Fruit fly (Drosophila melanogaster) whole organism, embryonic: ENCODE results near the gene CG5021.

ENCODE experiments used
- Abd-B ChIP-seq: fragments of 200-800 bp; sonication (Bioruptor generic); optimal IDR thresholded peaks from 2 replicates; lab custom pipeline; 2018; ENCODE audit warnings: missing biosample characterization, mild to moderate bottlenecking, missing genetic modification characterization, moderate library complexity
- Atf6 ChIP-seq: fragments of 200-800 bp; sonication (Bioruptor generic); IDR thresholded peaks from 2 replicates; pipeline ENCODE4 v1.3.6; 2022; ENCODE audit warnings: missing biosample characterization, missing genetic modification characterization
- BEAF-32 ChIP-seq: fragments of 200-800 bp; sonication (Bioruptor generic); optimal IDR thresholded peaks from 3 replicates; lab custom pipeline; 2017; ENCODE audit warnings: missing biosample characterization, missing genetic modification characterization, mild to moderate bottlenecking, moderate library complexity, missing genetic modification reagents
- CG10209 ChIP-seq: fragments of 200-800 bp; sonication (Bioruptor generic); optimal IDR thresholded peaks from 3 replicates; lab custom pipeline; 2017; ENCODE audit warnings: missing biosample characterization, mild to moderate bottlenecking, missing genetic modification characterization, missing genetic modification reagents
- CG11398 ChIP-seq: fragments of 200-800 bp; sonication (Bioruptor generic); optimal IDR thresholded peaks from 2 replicates; lab custom pipeline; 2016; ENCODE audit warnings: missing biosample characterization, missing genetic modification characterization
- CG11696 ChIP-seq: fragments of 200-800 bp; sonication (Bioruptor generic); IDR thresholded peaks from 2 replicates; pipeline ENCODE4 v1.3.6; 2022; ENCODE audit warnings: missing biosample characterization, missing genetic modification characterization
- CG11723 ChIP-seq: fragments of 200-800 bp; sonication (Bioruptor generic); optimal IDR thresholded peaks from 2 replicates; lab custom pipeline; 2017; ENCODE audit warnings: missing biosample characterization, mild to moderate bottlenecking, missing genetic modification characterization
- CG12104 ChIP-seq: fragments of 200-800 bp; sonication (Bioruptor generic); optimal IDR thresholded peaks from 3 replicates; lab custom pipeline; 2016; ENCODE audit warnings: missing biosample characterization, missing genetic modification characterization
- CG12744 ChIP-seq: fragments of 200-800 bp; sonication (Bioruptor generic); optimal IDR thresholded peaks from 2 replicates; lab custom pipeline; 2016; ENCODE audit warnings: missing biosample characterization, missing genetic modification characterization
- CG14860 ChIP-seq: fragments of 200-800 bp; sonication (Bioruptor generic); IDR thresholded peaks from 3 replicates; pipeline ENCODE4 v1.3.6; 2022; ENCODE audit warnings: missing biosample characterization, missing genetic modification characterization; ENCODE audit not compliant: partially characterized antibody
- CG15073 ChIP-seq: fragments of 200-800 bp; sonication (Bioruptor generic); optimal IDR thresholded peaks from 2 replicates; lab custom pipeline; 2016; ENCODE audit warnings: missing biosample characterization, missing genetic modification characterization
- CG18476 ChIP-seq: fragments of 200-800 bp; sonication (Bioruptor generic); optimal IDR thresholded peaks from 2 replicates; lab custom pipeline; 2016; ENCODE audit warnings: missing biosample characterization, mild to moderate bottlenecking, missing genetic modification characterization
- CG3281 ChIP-seq: fragments of 200-800 bp; sonication (Bioruptor generic); optimal IDR thresholded peaks from 3 replicates; lab custom pipeline; 2017; ENCODE audit warnings: missing biosample characterization, mild to moderate bottlenecking, missing genetic modification characterization
- CG34376 ChIP-seq: fragments of 200-800 bp; sonication (Bioruptor generic); optimal IDR thresholded peaks from 2 replicates; lab custom pipeline; 2018; ENCODE audit warnings: missing biosample characterization, mild to moderate bottlenecking, missing genetic modification characterization
- CG4360 ChIP-seq: fragments of 200-800 bp; sonication (Bioruptor generic); IDR thresholded peaks from 2 replicates; pipeline ENCODE4 v1.3.6; 2022; ENCODE audit warnings: missing biosample characterization, missing genetic modification characterization
- CG4404 ChIP-seq: fragments of 200-800 bp; sonication (Bioruptor generic); IDR thresholded peaks from 2 replicates; pipeline ENCODE4 v1.3.6; 2022; ENCODE audit warnings: missing biosample characterization, missing genetic modification characterization
- CG4854 ChIP-seq: fragments of 200-800 bp; sonication (Bioruptor generic); optimal IDR thresholded peaks from 2 replicates; lab custom pipeline; 2016; ENCODE audit warnings: missing biosample characterization, missing genetic modification characterization, inconsistent platforms
- CG5953 ChIP-seq: fragments of 200-800 bp; sonication (Bioruptor generic); IDR thresholded peaks from 2 replicates; pipeline ENCODE4 v1.3.6; 2022; ENCODE audit warnings: missing biosample characterization, missing genetic modification characterization
- CG6689 ChIP-seq: fragments of 200-800 bp; sonication (Bioruptor generic); IDR thresholded peaks from 2 replicates; pipeline ENCODE4 v1.3.6; 2022; ENCODE audit warnings: missing biosample characterization, missing genetic modification characterization
- CG8359 ChIP-seq: fragments of 200-800 bp; sonication (Bioruptor generic); optimal IDR thresholded peaks from 2 replicates; lab custom pipeline; 2017; ENCODE audit warnings: missing biosample characterization, mild to moderate bottlenecking, missing genetic modification characterization, borderline replicate concordance
- D ChIP-seq, 2 experiments: fragments of 200-800 bp in 1 of 2; fragments of >200 bp in 1 of 2; sonication (Bioruptor generic) in 1 of 2; optimal IDR thresholded peaks; 2 replicates in 1 of 2; 3 replicates in 1 of 2; lab custom pipeline; 2017; ENCODE audit warnings: mild to moderate bottlenecking in 1 of 2, missing biosample characterization in 1 of 2, missing genetic modification characterization in 1 of 2, missing genetic modification reagents in 1 of 2
- D19A ChIP-seq: fragments of 200-800 bp; optimal IDR thresholded peaks from 3 replicates; lab custom pipeline; 2019; ENCODE audit warnings: missing biosample characterization, mild to moderate bottlenecking, missing genetic modification characterization, moderate library complexity
- Doc2 ChIP-seq: fragments of 200-800 bp; sonication (Bioruptor generic); IDR thresholded peaks from 2 replicates; pipeline ENCODE4 v1.3.6; 2022; ENCODE audit warnings: missing biosample characterization, missing genetic modification characterization
- ERR ChIP-seq: fragments of 200-800 bp; sonication (Bioruptor generic); optimal IDR thresholded peaks from 2 replicates; lab custom pipeline; 2016; ENCODE audit warnings: missing biosample characterization, missing genetic modification characterization
- Gug ChIP-seq: fragments of 200-800 bp; sonication (Bioruptor generic); IDR thresholded peaks from 4 replicates; pipeline ENCODE4 v1.3.6; 2022; ENCODE audit warnings: missing biosample characterization, missing genetic modification characterization
- H2.0 ChIP-seq: fragments of 200-800 bp; sonication (Bioruptor generic); IDR thresholded peaks from 2 replicates; pipeline ENCODE4 v1.3.6; 2022; ENCODE audit warnings: missing biosample characterization, missing genetic modification characterization
- Hr51 ChIP-seq, 2 experiments: fragments of 200-800 bp; sonication (Bioruptor generic); optimal IDR thresholded peaks; 2 replicates in 1 of 2; 3 replicates in 1 of 2; lab custom pipeline; 2016 to 2018; ENCODE audit warnings: missing biosample characterization in 2 of 2, missing genetic modification characterization in 2 of 2, mild to moderate bottlenecking in 1 of 2, moderate library complexity in 1 of 2
- Kr ChIP-seq: fragments of 200-800 bp; sonication (Bioruptor generic); optimal IDR thresholded peaks from 2 replicates; lab custom pipeline; 2017; ENCODE audit warnings: missing biosample characterization, mild to moderate bottlenecking, missing genetic modification characterization
- MBD-R2 ChIP-seq: fragments of 200-800 bp; sonication (Bioruptor generic); IDR thresholded peaks from 2 replicates; pipeline ENCODE4 v1.3.6; 2022; ENCODE audit warnings: missing biosample characterization, missing genetic modification characterization
- Mes4 ChIP-seq: fragments of 200-800 bp; sonication (Bioruptor generic); optimal IDR thresholded peaks from 2 replicates; lab custom pipeline; 2016; ENCODE audit warnings: missing biosample characterization, missing genetic modification characterization
- NC2α ChIP-seq: fragments of 200-800 bp; sonication (Bioruptor generic); optimal IDR thresholded peaks from 2 replicates; lab custom pipeline; 2016; ENCODE audit warnings: missing biosample characterization, missing genetic modification characterization
- Taf1 ChIP-seq: fragments of 200-800 bp; sonication (Bioruptor generic); IDR thresholded peaks from 2 replicates; pipeline ENCODE4 v1.3.6; 2022; ENCODE audit warnings: missing biosample characterization, missing genetic modification characterization
- ac ChIP-seq: fragments of 200-800 bp; sonication (Bioruptor generic); optimal IDR thresholded peaks from 3 replicates; lab custom pipeline; 2017; ENCODE audit warnings: missing biosample characterization, mild to moderate bottlenecking, missing genetic modification characterization
- bab2 ChIP-seq: fragments of 200-800 bp; sonication (Bioruptor generic); optimal IDR thresholded peaks from 2 replicates; lab custom pipeline; 2016; ENCODE audit warnings: missing biosample characterization, missing genetic modification characterization
- btn ChIP-seq: fragments of 200-800 bp; sonication (Bioruptor generic); optimal IDR thresholded peaks from 2 replicates; lab custom pipeline; 2016; ENCODE audit warnings: missing biosample characterization, missing genetic modification characterization
- chm ChIP-seq: fragments of 200-800 bp; sonication (Bioruptor generic); IDR thresholded peaks from 2 replicates; pipeline ENCODE4 v1.3.6; 2022; ENCODE audit warnings: missing biosample characterization, missing genetic modification characterization
- gcm2 ChIP-seq: fragments of 200-800 bp; sonication (Bioruptor generic); optimal IDR thresholded peaks from 2 replicates; lab custom pipeline; 2016; ENCODE audit warnings: missing biosample characterization, missing genetic modification characterization
- kay ChIP-seq: fragments of 200-800 bp; sonication (Bioruptor generic); optimal IDR thresholded peaks from 2 replicates; lab custom pipeline; 2016; ENCODE audit warnings: missing biosample characterization, missing genetic modification characterization
- klu ChIP-seq: fragments of 200-800 bp; sonication (Bioruptor generic); IDR thresholded peaks from 2 replicates; pipeline ENCODE4 v1.3.6; 2022; ENCODE audit warnings: missing biosample characterization, missing genetic modification characterization
- lab ChIP-seq: fragments of 200-800 bp; sonication (Bioruptor generic); optimal IDR thresholded peaks from 3 replicates; lab custom pipeline; 2017; ENCODE audit warnings: missing biosample characterization, missing genetic modification characterization, mild to moderate bottlenecking, moderate library complexity, missing genetic modification reagents
- onecut ChIP-seq: fragments of 200-800 bp; sonication (Bioruptor generic); IDR thresholded peaks from 2 replicates; pipeline ENCODE4 v1.3.6; 2022; ENCODE audit warnings: missing biosample characterization, missing genetic modification characterization
- ranshi ChIP-seq: fragments of 200-800 bp; sonication (Bioruptor generic); IDR thresholded peaks from 2 replicates; pipeline ENCODE4 v1.3.6; 2022; ENCODE audit warnings: missing biosample characterization, missing genetic modification characterization
- run ChIP-seq: fragments of 200-800 bp; sonication (Bioruptor generic); optimal IDR thresholded peaks from 3 replicates; lab custom pipeline; 2018; ENCODE audit warnings: missing biosample characterization, mild to moderate bottlenecking, missing genetic modification characterization
- schlank ChIP-seq: fragments of 200-800 bp; sonication (Bioruptor generic); optimal IDR thresholded peaks from 2 replicates; lab custom pipeline; 2018; ENCODE audit warnings: missing biosample characterization, mild to moderate bottlenecking, missing genetic modification characterization
- sens ChIP-seq: fragments of 200-800 bp; sonication (Bioruptor generic); peaks from one replicate; lab custom pipeline; 2016; ENCODE audit warnings: missing biosample characterization, missing genetic modification characterization
- ssp ChIP-seq: fragments of 200-800 bp; sonication (Bioruptor generic); IDR thresholded peaks from 2 replicates; pipeline ENCODE4 v1.3.6; 2022; ENCODE audit warnings: missing biosample characterization, missing genetic modification characterization
- tup ChIP-seq: fragments of 200-800 bp; sonication (Bioruptor generic); optimal IDR thresholded peaks from 2 replicates; lab custom pipeline; 2016; ENCODE audit warnings: missing biosample characterization, mild to moderate bottlenecking, missing genetic modification characterization, moderate library complexity
- unc-4 ChIP-seq: fragments of 200-800 bp; sonication (Bioruptor generic); IDR thresholded peaks from 2 replicates; pipeline ENCODE4 v1.3.6; 2022; ENCODE audit warnings: missing biosample characterization, missing genetic modification characterization; ENCODE audit not compliant: partially characterized antibody

Gene CG5021

DNA sequence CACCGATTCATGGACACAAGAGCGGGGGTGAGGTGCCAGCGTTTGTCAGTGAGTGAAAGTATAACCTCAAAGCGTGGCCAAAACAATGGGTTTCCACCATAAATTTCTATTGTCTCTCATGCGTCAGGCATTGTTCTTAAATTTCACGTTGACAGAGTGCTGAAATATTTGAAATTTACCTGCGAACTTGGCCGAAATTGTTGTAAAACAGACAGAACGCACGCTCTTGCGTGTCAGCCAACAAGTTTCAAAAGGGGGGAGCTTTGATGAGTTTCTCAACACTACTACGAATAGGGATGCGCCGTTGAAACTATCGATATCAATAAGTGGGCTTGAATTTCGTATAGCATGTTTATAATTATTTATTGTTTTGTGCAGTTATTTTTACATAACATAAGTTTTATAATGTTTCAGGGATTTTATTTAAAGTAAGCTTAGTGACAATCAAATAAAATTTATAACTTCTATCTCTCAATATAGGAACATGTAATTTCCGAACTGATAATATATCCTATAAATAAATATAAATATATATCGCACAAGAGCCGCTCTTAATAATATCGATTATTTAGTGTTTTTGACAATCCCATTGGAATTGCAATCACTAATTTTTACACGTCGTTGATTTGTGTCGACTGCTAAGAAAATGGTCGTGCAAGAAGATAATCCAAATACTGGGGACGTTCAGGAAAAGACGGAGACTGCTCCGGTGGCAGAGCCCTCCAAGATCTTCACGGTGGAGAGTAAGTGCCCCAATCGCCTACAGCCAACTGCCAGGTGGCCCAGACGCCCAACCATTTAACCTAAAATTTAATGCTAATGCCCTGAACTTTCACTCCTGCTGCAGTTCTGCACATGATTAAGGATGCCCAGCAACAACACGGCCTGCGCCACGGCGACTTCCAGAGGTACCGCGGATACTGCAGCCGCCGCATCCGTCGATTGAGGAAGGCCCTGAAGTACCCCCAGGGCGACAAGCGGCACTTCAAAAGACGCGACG, 8.1 kb downstream of the CG5021 start, which contains the start of the genes pix and Srp68 (continued):
- TF ChIP-seq klu (peak; percentile 50; the same call in 1 of the 2 replicates), gcm2 (GFP tag; lab: Kevin White, UChicago) (no peak), run (tag; lab: Kevin White, UChicago) (no peak), CG3281 (GFP tag; lab: Kevin White, UChicago) (peak; percentile 46), ssp (GFP tag; lab: Robert Waterston, UW) (no peak), Gug (GFP tag; lab: Robert Waterston, UW) (no peak), ac (GFP tag; lab: Kevin White, UChicago) (no peak), bab2 (GFP tag; lab: Kevin White, UChicago) (peak; percentile 34), Kr (GFP tag; lab: Kevin White, UChicago) (no peak), CG34376 (GFP tag; lab: Kevin White, UChicago) (peak; percentile 30), CG4360 (GFP tag; lab: Robert Waterston, UW) (no peak), ranshi (GFP tag; lab: Robert Waterston, UW) (peak; percentile 38; the same call in 1 of the 2 replicates), chm (GFP tag; lab: Robert Waterston, UW) (no peak), CG11723 (no peak), Abd-B (GFP tag; lab: Kevin White, UChicago) (peak; percentile 83), NC2α (GFP tag; lab: Kevin White, UChicago) (no peak), Taf1 (GFP tag; lab: Robert Waterston, UW) (no peak), CG6689 (no peak), CG10209 (peak; percentile 61), D19A (no peak), H2.0 (GFP tag; lab: Robert Waterston, UW) (no peak), schlank (tag; lab: Kevin White, UChicago) (no peak), CG12744 (GFP tag; lab: Kevin White, UChicago) (no peak), CG14860 (GFP tag; lab: Robert Waterston, UW) (peak; percentile 80), onecut (GFP tag; lab: Robert Waterston, UW) (0 out of 2 replicates have a peak, but pooled peaks have one; percentile 17), unc-4 (GFP tag; lab: Robert Waterston, UW) (peak; percentile 78), Hr51 (GFP tag; optimal IDR thresholded peaks at IDR 0.05; lab: Kevin White, UChicago) (peak in 1 of 2 experiments; percentile 14), lab (no peak), CG15073 (GFP tag; lab: Kevin White, UChicago) (no peak), CG12104 (peak; percentile 58), Doc2 (GFP tag; lab: Robert Waterston, UW) (no peak), tup (GFP tag; lab: Kevin White, UChicago) (no peak), CG4404 (GFP tag; lab: Robert Waterston, UW) (peak; percentile 64), Mes4 (GFP tag; lab: Kevin White, UChicago) (peak; percentile 1), Atf6 (GFP tag; lab: Robert Waterston, UW) (no peak), D (optimal IDR thresholded peaks at IDR 0.05; lab: Kevin White, UChicago) (no peak), D (GFP tag; optimal IDR thresholded peaks at IDR 0.05; lab: Kevin White, UChicago) (peak; percentile 24), CG11398 (GFP tag; lab: Kevin White, UChicago) (no peak), sens (GFP tag; lab: Kevin White, UChicago) (peak; percentile 91), BEAF-32 (GFP tag; lab: Kevin White, UChicago) (peak; percentile 97), CG11696 (no peak), MBD-R2 (GFP tag; lab: Robert Waterston, UW) (peak; percentile 72), CG18476 (GFP tag; lab: Kevin White, UChicago) (peak; percentile 40), ERR (GFP tag; lab: Kevin White, UChicago) (no peak), CG4854 (GFP tag; lab: Kevin White, UChicago) (peak; percentile 32), btn (GFP tag; lab: Kevin White, UChicago) (no peak), CG5953 (GFP tag; lab: Robert Waterston, UW) (no peak), CG8359 (GFP tag; lab: Kevin White, UChicago) (no peak), kay (GFP tag; lab: Kevin White, UChicago) (peak; percentile 30)
